Fruit fly (Drosophila melanogaster) Kc167 (cell line): ENCODE measurements around the gene ABCB7.

ENCODE experiments used
- h ChIP-seq: fragments of >200 bp; optimal IDR thresholded peaks from 3 replicates; lab custom pipeline; 2018; ENCODE audit warnings: missing external identifiers
- insv ChIP-seq: fragments of >200 bp; optimal IDR thresholded peaks from 3 replicates; lab custom pipeline; 2018; ENCODE audit warnings: missing external identifiers
- psq ChIP-seq: fragments of >200 bp; optimal IDR thresholded peaks from 2 replicates; lab custom pipeline; 2017; ENCODE audit warnings: missing external identifiers
- ttk ChIP-seq: sonication (Bioruptor generic); optimal IDR thresholded peaks from 2 replicates; lab custom pipeline; 2017; ENCODE audit warnings: missing external identifiers

DNA sequence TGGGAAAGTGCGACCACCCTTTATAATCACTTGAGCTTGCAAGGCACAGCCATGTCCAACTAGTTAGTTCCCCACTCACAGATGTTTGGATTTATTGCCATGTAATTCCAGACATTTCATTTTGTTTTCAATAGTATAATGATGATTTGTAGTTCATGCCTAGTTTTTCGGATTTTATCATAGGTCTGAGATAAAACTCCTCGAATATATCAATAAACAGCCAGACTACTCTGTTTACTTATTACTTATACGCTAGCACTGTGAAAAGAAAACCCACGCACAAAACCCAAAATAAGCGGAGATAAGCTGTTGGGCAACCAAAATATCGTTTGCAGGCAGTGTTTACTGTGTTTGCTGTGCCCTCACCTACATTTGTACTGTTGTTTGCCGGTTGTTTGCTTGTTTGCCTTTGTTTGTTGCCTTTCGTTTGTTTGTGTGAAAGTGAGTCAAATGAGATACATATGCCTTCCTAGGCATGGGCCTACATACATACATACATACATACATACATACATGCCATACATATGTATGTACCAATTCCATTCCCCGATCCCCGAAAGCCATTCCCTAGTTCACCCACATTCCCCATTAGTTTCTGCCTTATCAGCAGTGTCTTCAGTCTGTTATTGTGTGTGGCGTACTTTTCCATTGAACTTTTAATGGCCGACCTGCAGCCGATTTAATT is 38.9 kb upstream of the ABCB7 start:
- TF ChIP-seq h (no peak), ttk (lab: Kevin White, UChicago) (no peak), psq (lab: Kevin White, UChicago) (no peak), insv (lab: Kevin White, UChicago) (no peak)
